Fruit fly (Drosophila melanogaster): Measurements from ENCODE around the gene Gr36b.

- TF ChIP-seq psq (optimal IDR thresholded peaks at IDR 0.05), result no peak
- no peak for TF ChIP-seq CG8478 (optimal IDR thresholded peaks at IDR 0.05)
These were observed 3.1 kb downstream of the Gr36b start, which contains the start of gene Grl36a for dm6 chr2L:17181638-17182037.

Measured in whole organism.